Worm (Caenorhabditis elegans) whole organism, L3 larva: Measurements from ENCODE around the gene sri-6.

Experiments used
- aly-2 ChIP-seq: fragments of 150-350 bp; optimal IDR thresholded peaks from 2 replicates; lab custom pipeline; 2014; ENCODE audit warnings: missing biosample characterization, missing genetic modification characterization
- ama-1 ChIP-seq: fragments of 150-350 bp; optimal IDR thresholded peaks from 2 replicates; lab custom pipeline; 2018
- ceh-16 ChIP-seq: sonication (generic microtip); optimal IDR thresholded peaks from 2 replicates; lab custom pipeline; 2017; ENCODE audit warnings: missing biosample characterization, missing genetic modification characterization
- ceh-9 ChIP-seq: sonication (generic microtip); optimal IDR thresholded peaks from 2 replicates; lab custom pipeline; 2018; ENCODE audit warnings: missing biosample characterization, missing genetic modification characterization
- egl-27 ChIP-seq: sonication (generic microtip); optimal IDR thresholded peaks from 4 replicates; lab custom pipeline; 2017; ENCODE audit warnings: missing biosample characterization, missing genetic modification reagents, missing genetic modification characterization
- elt-1 ChIP-seq: fragments of 150-350 bp; optimal IDR thresholded peaks from 2 replicates; lab custom pipeline; 2014; ENCODE audit warnings: missing biosample characterization, missing genetic modification characterization
- elt-2 ChIP-seq: sonication (generic microtip); optimal IDR thresholded peaks from 2 replicates; lab custom pipeline; 2016; ENCODE audit warnings: missing genetic modification reagents, mild to moderate bottlenecking, missing genetic modification characterization, missing compliant biosample characterization
- eor-1 ChIP-seq, 2 experiments: fragments of 150-350 bp; optimal IDR thresholded peaks; 2 replicates each; lab custom pipeline; 2014 to 2018; ENCODE audit warnings: missing biosample characterization in 2 of 2, missing genetic modification characterization in 2 of 2
- fkh-10 ChIP-seq: sonication (generic microtip); optimal IDR thresholded peaks from 2 replicates; lab custom pipeline; 2017; ENCODE audit warnings: missing biosample characterization, missing genetic modification reagents, missing genetic modification characterization
- hmg-11 ChIP-seq: sonication (generic microtip); optimal IDR thresholded peaks from 2 replicates; lab custom pipeline; 2016; ENCODE audit warnings: missing genetic modification characterization, missing compliant biosample characterization
- jun-1 ChIP-seq: fragments of 150-350 bp; optimal IDR thresholded peaks from 2 replicates; lab custom pipeline; 2014; ENCODE audit warnings: missing biosample characterization, missing genetic modification reagents, missing genetic modification characterization
- lin-15B ChIP-seq: fragments of 150-350 bp; optimal IDR thresholded peaks from 2 replicates; lab custom pipeline; 2014; ENCODE audit warnings: missing biosample characterization, missing genetic modification characterization
- lin-39 ChIP-seq: fragments of 150-350 bp; optimal IDR thresholded peaks from 2 replicates; lab custom pipeline; 2018; ENCODE audit warnings: missing biosample characterization, missing genetic modification reagents, missing genetic modification characterization
- lsy-12 ChIP-seq: sonication (generic microtip); optimal IDR thresholded peaks from 2 replicates; lab custom pipeline; 2016; ENCODE audit warnings: mild to moderate bottlenecking, missing genetic modification characterization, missing compliant biosample characterization
- mdl-1 ChIP-seq: fragments of 150-350 bp; optimal IDR thresholded peaks from 2 replicates; lab custom pipeline; 2014; ENCODE audit warnings: missing biosample characterization, missing genetic modification characterization
- mml-1 ChIP-seq: fragments of 150-350 bp; sonication (generic microtip); optimal IDR thresholded peaks from 3 replicates; lab custom pipeline; 2014; ENCODE audit warnings: missing biosample characterization, missing genetic modification characterization
- nfya-1 ChIP-seq: sonication (generic microtip); optimal IDR thresholded peaks from 2 replicates; lab custom pipeline; 2017; ENCODE audit warnings: missing genetic modification characterization, mild to moderate bottlenecking, missing compliant biosample characterization, antibody characterized with exemption, moderate library complexity; ENCODE audit not compliant: insufficient read depth
- nhr-11 ChIP-seq: fragments of 150-350 bp; optimal IDR thresholded peaks from 2 replicates; lab custom pipeline; 2014; ENCODE audit warnings: missing biosample characterization, missing genetic modification characterization
- nhr-23 ChIP-seq: fragments of 150-350 bp; optimal IDR thresholded peaks from 2 replicates; lab custom pipeline; 2014; ENCODE audit warnings: missing biosample characterization, missing genetic modification reagents, missing genetic modification characterization
- nhr-237 ChIP-seq: fragments of 150-350 bp; optimal IDR thresholded peaks from 2 replicates; lab custom pipeline; 2014; ENCODE audit warnings: missing biosample characterization, missing genetic modification characterization
- nhr-25 ChIP-seq: sonication (generic microtip); optimal IDR thresholded peaks from 2 replicates; lab custom pipeline; 2017; ENCODE audit warnings: missing biosample characterization, missing genetic modification characterization
- nhr-28 ChIP-seq: fragments of 150-350 bp; optimal IDR thresholded peaks from 2 replicates; lab custom pipeline; 2014; ENCODE audit warnings: missing biosample characterization, missing genetic modification characterization
- nhr-43 ChIP-seq: sonication (generic microtip); optimal IDR thresholded peaks from 2 replicates; lab custom pipeline; 2016; ENCODE audit warnings: mild to moderate bottlenecking, missing genetic modification characterization, missing compliant biosample characterization; ENCODE audit not compliant: poor library complexity, severe bottlenecking
- nhr-67 ChIP-seq: fragments of 150-350 bp; optimal IDR thresholded peaks from 2 replicates; lab custom pipeline; 2014; ENCODE audit warnings: missing biosample characterization, missing genetic modification characterization
- nhr-76 ChIP-seq: fragments of 150-350 bp; sonication (generic microtip); optimal IDR thresholded peaks from 5 replicates; lab custom pipeline; 2014; ENCODE audit warnings: missing biosample characterization, missing genetic modification characterization
- pha-4 ChIP-seq: fragments of 150-350 bp; optimal IDR thresholded peaks from 2 replicates; lab custom pipeline; 2014; ENCODE audit warnings: missing biosample characterization, missing genetic modification reagents, missing genetic modification characterization
- pqm-1 ChIP-seq: fragments of 150-350 bp; optimal IDR thresholded peaks from 2 replicates; lab custom pipeline; 2017; ENCODE audit warnings: missing biosample characterization, missing genetic modification characterization, inconsistent platforms
- sea-2 ChIP-seq: fragments of 150-350 bp; sonication (generic microtip); optimal IDR thresholded peaks from 4 replicates; lab custom pipeline; 2014; ENCODE audit warnings: missing biosample characterization, missing genetic modification reagents, missing genetic modification characterization
- skn-1 ChIP-seq: fragments of 150-350 bp; optimal IDR thresholded peaks from 2 replicates; lab custom pipeline; 2014; ENCODE audit warnings: missing biosample characterization, missing genetic modification characterization
- snpc-4 ChIP-seq: fragments of 150-350 bp; optimal IDR thresholded peaks from 2 replicates; lab custom pipeline; 2014; ENCODE audit warnings: missing biosample characterization, missing genetic modification characterization
- tbx-2 ChIP-seq: sonication (generic microtip); optimal IDR thresholded peaks from 2 replicates; lab custom pipeline; 2016; ENCODE audit warnings: mild to moderate bottlenecking, missing genetic modification characterization, missing compliant biosample characterization
- unc-62 ChIP-seq: fragments of 150-350 bp; sonication (generic microtip); optimal IDR thresholded peaks from 4 replicates; lab custom pipeline; 2014; ENCODE audit warnings: missing biosample characterization, missing genetic modification reagents, missing genetic modification characterization

The sri-6 gene

ce11 chrV:13161052-13161451 lies 24.4 kb upstream of the sri-6 start:
- no peak for TF ChIP-seq fkh-10 (GFP tag; lab: Kevin White, UChicago)
- TF ChIP-seq elt-1 = no peak
- TF ChIP-seq nhr-11 (tag; lab: Kevin White, UChicago) = no peak
- TF ChIP-seq pha-4 (tag; lab: Kevin White, UChicago) = no peak
- peak; percentile 11 for TF ChIP-seq lin-39 (tag; lab: Kevin White, UChicago)
- no peak for TF ChIP-seq egl-27
- no peak for TF ChIP-seq sea-2
- TF ChIP-seq, all 47 proteins: peak for 1

- peak; percentile 81 for TF ChIP-seq snpc-4 (tag; lab: Kevin White, UChicago)
- TF ChIP-seq ama-1 (lab: Kevin White, UChicago) = no peak
These were observed 22.6 kb upstream of the sri-6 start for ce11 chrV:13162885-13163284.

- no peak for TF ChIP-seq ceh-9 (tag; lab: Kevin White, UChicago)
- TF ChIP-seq pqm-1 (tag; lab: Kevin White, UChicago) = peak; percentile 51
- TF ChIP-seq pha-4 (tag; lab: Kevin White, UChicago) = peak; percentile 62
- TF ChIP-seq nhr-28 (tag; lab: Kevin White, UChicago) = no peak
- peak; percentile 80 for TF ChIP-seq elt-2 (tag; lab: Kevin White, UChicago)
- no peak for TF ChIP-seq aly-2 (tag; lab: Kevin White, UChicago)
- TF ChIP-seq snpc-4 (tag; lab: Kevin White, UChicago) = peak; percentile 14
- no peak for TF ChIP-seq nhr-237 (tag; lab: Kevin White, UChicago)
These were observed 21.6 kb upstream of the sri-6 start for ce11 chrV:13163841-13164240.

- no peak for TF ChIP-seq lin-39 (tag; lab: Kevin White, UChicago)
- peak; percentile 40 for TF ChIP-seq fkh-10 (GFP tag; lab: Kevin White, UChicago)
These were observed 20.2 kb upstream of the sri-6 start for ce11 chrV:13165244-13165643.

ce11 chrV:13166582-13166981 lies 18.9 kb upstream of the sri-6 start:
- TF ChIP-seq hmg-11 (peak; percentile 4), lin-15B (no peak)

ce11 chrV:13170497-13170896 lies 15.0 kb upstream of the sri-6 start:
- TF ChIP-seq nfya-1 (tag; lab: Kevin White, UChicago) (no peak), nhr-28 (tag; lab: Kevin White, UChicago) (no peak), pha-4 (tag; lab: Kevin White, UChicago) (no peak), skn-1 (tag; lab: Kevin White, UChicago) (no peak), nhr-76 (tag; lab: Kevin White, UChicago) (no peak), pqm-1 (tag; lab: Kevin White, UChicago) (no peak)

ce11 chrV:13173718-13174117 lies 11.8 kb upstream of the sri-6 start:
- no peak for TF ChIP-seq elt-1
- peak; percentile 17 for TF ChIP-seq elt-2 (tag; lab: Kevin White, UChicago)
- peak; percentile 5 for TF ChIP-seq nhr-43 (tag; lab: Kevin White, UChicago)

- TF ChIP-seq ceh-16 (tag; lab: Kevin White, UChicago) (no peak), egl-27 (no peak), unc-62 (GFP tag; lab: Kevin White, UChicago) (no peak), lin-15B (no peak), mml-1 (no peak), fkh-10 (GFP tag; lab: Kevin White, UChicago) (no peak), snpc-4 (tag; lab: Kevin White, UChicago) (peak; percentile 55), elt-1 (no peak), hmg-11 (peak; percentile 82), tbx-2 (tag; lab: Kevin White, UChicago) (no peak), nhr-67 (tag; lab: Kevin White, UChicago) (peak; percentile 4), nhr-25 (tag; lab: Kevin White, UChicago) (no peak), elt-2 (tag; lab: Kevin White, UChicago) (peak; percentile 34), lsy-12 (no peak), nhr-43 (tag; lab: Kevin White, UChicago) (peak; percentile 69), mdl-1 (tag; lab: Kevin White, UChicago) (no peak), pha-4 (tag; lab: Kevin White, UChicago) (peak; percentile 57), aly-2 (tag; lab: Kevin White, UChicago) (peak; percentile 69), nhr-23 (tag; lab: Kevin White, UChicago) (peak; percentile 37), jun-1 (tag; lab: Kevin White, UChicago) (no peak), eor-1 (tag; optimal IDR thresholded peaks at IDR 0.05; lab: Kevin White, UChicago) (no peak)
- TF ChIP-seq, all 47 proteins: peak for 8
These were observed 9.2 kb upstream of the sri-6 start, which contains the start of gene him-17 for ce11 chrV:13176117-13176753. Gene him-17 (plus strand): TSS chrV:13176711.
